Fruit fly (Drosophila melanogaster): ENCODE measurements around the gene CG31431.

Gene CG31431

DNA sequence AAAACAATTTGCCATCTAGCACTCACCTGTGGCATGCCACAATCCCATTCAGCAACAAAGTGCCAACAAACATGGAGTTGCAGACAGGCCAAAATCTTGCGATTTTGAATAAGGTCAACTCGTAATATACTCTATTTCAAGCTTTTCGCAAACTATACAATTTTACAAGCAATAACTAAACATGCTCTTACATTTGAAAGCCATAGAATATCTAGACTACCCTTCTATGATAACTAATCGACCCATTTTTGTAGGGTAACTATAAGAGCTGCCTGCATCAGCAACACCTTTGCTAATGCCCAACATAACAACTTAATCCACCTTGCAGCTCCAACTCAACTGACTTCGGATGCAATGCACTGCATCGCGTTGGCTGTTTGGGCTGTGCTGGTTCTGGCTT, 50.0 kb downstream of the CG31431 start:
- TF ChIP-seq CG9948 (tag; optimal IDR thresholded peaks at IDR 0.05), result peak; percentile 15
- peak; percentile 63; the same call in 2 of the 3 replicates for TF ChIP-seq CG4496 (GFP tag; IDR thresholded peaks at IDR 0.05)
- TF ChIP-seq CG14655 (GFP tag; optimal IDR thresholded peaks at IDR 0.05), result peak; percentile 66
- no peak for TF ChIP-seq D1 (tag; optimal IDR thresholded peaks at IDR 0.05)
- no peak for TF ChIP-seq CG12605 (GFP tag; IDR thresholded peaks at IDR 0.05)
- 0 out of 2 replicates have a peak, but pooled peaks have one; percentile 28 for TF ChIP-seq Ets98B (GFP tag; IDR thresholded peaks at IDR 0.05)
- peak; percentile 57 for TF ChIP-seq CG8301 (tag; optimal IDR thresholded peaks at IDR 0.05)
- TF ChIP-seq CG17806 (tag; optimal IDR thresholded peaks at IDR 0.05), result peak; percentile 21
- TF ChIP-seq gl (tag; optimal IDR thresholded peaks at IDR 0.05), result no peak

DNA sequence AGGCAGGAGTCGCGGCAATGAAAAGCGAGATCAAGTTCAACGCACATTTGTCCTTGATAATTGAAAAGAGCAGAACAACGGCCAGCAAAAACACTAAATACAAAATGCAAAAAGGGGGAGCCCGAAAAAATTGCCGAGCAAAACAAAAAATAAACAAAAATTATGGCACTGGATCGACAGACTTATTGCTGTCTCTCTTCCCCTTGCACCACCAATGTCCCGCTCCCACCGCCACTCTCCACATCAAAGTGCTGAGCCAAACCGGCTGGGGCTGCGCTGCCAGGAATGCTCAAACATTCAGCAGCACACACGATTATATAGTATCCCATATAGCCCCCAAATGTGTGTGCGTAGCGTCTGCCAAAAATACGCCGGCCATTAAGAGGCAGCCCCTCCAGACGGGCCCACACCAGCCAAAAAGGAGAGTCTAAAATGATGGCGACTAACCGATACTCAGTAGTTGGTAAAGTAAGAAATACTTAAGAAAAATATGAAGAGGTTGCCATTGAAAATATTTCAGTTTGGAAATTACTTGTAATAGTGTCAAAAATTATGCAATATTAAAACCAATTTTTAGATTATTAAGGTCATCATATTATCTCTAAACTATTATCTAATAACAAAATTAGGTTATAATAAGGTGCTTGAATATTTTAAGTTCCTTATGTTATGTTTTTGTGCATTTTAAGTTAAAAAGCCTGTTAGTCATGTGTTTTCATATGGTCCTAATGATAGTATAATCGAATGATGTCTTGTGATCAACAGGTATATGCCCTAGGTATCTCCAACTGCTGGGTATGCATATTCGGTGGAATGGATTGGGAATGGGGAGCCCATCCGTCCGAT, 51.1 kb downstream of the CG31431 start:
- TF ChIP-seq CG17806 (tag; optimal IDR thresholded peaks at IDR 0.05), result peak; percentile 70
- peak; percentile 60 for TF ChIP-seq Snoo (tag; optimal IDR thresholded peaks at IDR 0.05)
- TF ChIP-seq CG12605 (GFP tag; IDR thresholded peaks at IDR 0.05), result no peak
- no peak for TF ChIP-seq gl (tag; optimal IDR thresholded peaks at IDR 0.05)
- TF ChIP-seq CG10348 (GFP tag; IDR thresholded peaks at IDR 0.05), result no peak
- no peak for TF ChIP-seq fd96Ca (GFP tag; IDR thresholded peaks at IDR 0.05)
- peak; percentile 82 for TF ChIP-seq CG15710 (tag; optimal IDR thresholded peaks at IDR 0.05)
- peak; percentile 76 for TF ChIP-seq CG14655 (GFP tag; optimal IDR thresholded peaks at IDR 0.05)
- TF ChIP-seq CG34367 (tag; optimal IDR thresholded peaks at IDR 0.05), result peak; percentile 71
- TF ChIP-seq CG32121 (GFP tag; IDR thresholded peaks at IDR 0.05), result peak; percentile 39; the same call in 1 of the 2 replicates
- 0 out of 3 replicates have a peak, but pooled peaks have one; percentile 43 for TF ChIP-seq CG4496 (GFP tag; IDR thresholded peaks at IDR 0.05)
- TF ChIP-seq CG8301 (tag; optimal IDR thresholded peaks at IDR 0.05), result peak; percentile 46
- TF ChIP-seq Ets98B (GFP tag; IDR thresholded peaks at IDR 0.05), result no peak
- peak; percentile 51 for TF ChIP-seq Pif1B (GFP tag; optimal IDR thresholded peaks at IDR 0.05)
- TF ChIP-seq Pif1A (GFP tag; optimal IDR thresholded peaks at IDR 0.05), result peak; percentile 64
- TF ChIP-seq D1 (tag; optimal IDR thresholded peaks at IDR 0.05), result peak; percentile 44
- TF ChIP-seq CG9948 (tag; optimal IDR thresholded peaks at IDR 0.05), result peak; percentile 84
- TF ChIP-seq CG8159 (tag; optimal IDR thresholded peaks at IDR 0.05), result peak; percentile 90
- TF ChIP-seq CG13204 (GFP tag; optimal IDR thresholded peaks at IDR 0.05), result no peak
- TF ChIP-seq rn (GFP tag; IDR thresholded peaks at IDR 0.05), result no peak
- TF ChIP-seq EcR (GFP tag; optimal IDR thresholded peaks at IDR 0.05), result peak; percentile 93

DNA sequence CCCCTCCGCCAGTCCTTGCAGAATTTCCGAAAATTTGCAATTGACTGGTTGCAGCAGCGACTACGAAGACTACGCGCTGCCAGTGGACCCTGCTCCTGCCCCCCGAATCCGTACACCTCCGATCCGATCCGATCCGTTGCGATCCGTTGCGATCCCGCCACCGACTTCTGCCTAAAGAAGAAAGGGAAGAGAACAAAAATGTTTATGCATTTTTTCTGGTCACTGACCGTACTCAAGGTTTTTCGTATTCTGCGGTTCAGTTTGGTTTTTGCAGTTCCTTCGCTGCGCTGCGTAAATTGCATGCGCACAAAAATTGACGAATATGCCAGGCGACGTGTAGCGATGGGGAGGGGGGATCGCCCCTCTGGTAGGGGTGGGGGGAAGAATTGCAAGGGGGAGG, 51.8 kb downstream of the CG31431 start:
- peak; percentile 12 for TF ChIP-seq Snoo (tag; optimal IDR thresholded peaks at IDR 0.05)
- no peak for TF ChIP-seq fd96Ca (GFP tag; IDR thresholded peaks at IDR 0.05)
- TF ChIP-seq Pif1B (GFP tag; optimal IDR thresholded peaks at IDR 0.05), result no peak
- TF ChIP-seq EcR (GFP tag; optimal IDR thresholded peaks at IDR 0.05), result peak; percentile 98
- TF ChIP-seq CG13204 (GFP tag; optimal IDR thresholded peaks at IDR 0.05), result peak; percentile 69

DNA sequence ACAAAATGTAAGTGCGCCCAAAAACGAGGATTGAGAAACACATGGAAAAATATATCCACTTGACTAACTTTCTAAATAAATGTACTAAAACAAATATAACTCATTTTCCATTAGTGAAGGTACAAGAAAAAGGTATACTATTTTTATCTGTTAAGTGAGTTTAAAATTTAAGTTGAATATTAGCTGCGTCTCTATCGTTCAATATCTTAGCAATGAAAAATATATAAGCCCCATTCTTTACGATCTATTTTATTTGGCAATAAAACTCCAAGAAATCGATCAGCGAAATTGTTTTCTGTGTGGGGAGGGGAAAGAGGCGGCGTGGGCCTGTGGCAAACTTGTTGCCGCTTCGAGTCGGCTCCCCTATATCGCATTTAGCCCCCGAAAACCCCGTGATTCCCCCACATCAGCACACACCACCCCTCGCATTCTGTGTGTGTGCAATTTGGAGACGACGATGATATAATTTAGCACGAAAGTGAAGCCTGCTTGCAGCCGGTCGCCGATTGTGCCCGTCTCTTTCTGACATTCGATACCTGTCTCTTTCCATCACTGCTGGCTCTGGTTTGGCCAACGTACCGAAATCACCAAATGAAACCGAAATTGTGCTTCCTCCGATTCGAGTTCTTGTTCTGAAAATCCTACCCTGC, 52.3 kb downstream of the CG31431 start:
- TF ChIP-seq EcR (GFP tag; optimal IDR thresholded peaks at IDR 0.05) (peak; percentile 45), CG8159 (tag; optimal IDR thresholded peaks at IDR 0.05) (peak; percentile 96), CG4496 (GFP tag; IDR thresholded peaks at IDR 0.05) (0 out of 3 replicates have a peak, but pooled peaks have one; percentile 16), Ets98B (GFP tag; IDR thresholded peaks at IDR 0.05) (no peak), CG15710 (tag; optimal IDR thresholded peaks at IDR 0.05) (peak; percentile 94), CG10348 (GFP tag; IDR thresholded peaks at IDR 0.05) (no peak), CG9948 (tag; optimal IDR thresholded peaks at IDR 0.05) (peak; percentile 93), Pif1A (GFP tag; optimal IDR thresholded peaks at IDR 0.05) (peak; percentile 58), CG32121 (GFP tag; IDR thresholded peaks at IDR 0.05) (no peak), Pif1B (GFP tag; optimal IDR thresholded peaks at IDR 0.05) (peak; percentile 43), CG34367 (tag; optimal IDR thresholded peaks at IDR 0.05) (peak; percentile 89), gl (tag; optimal IDR thresholded peaks at IDR 0.05) (peak; percentile 64), CG14655 (GFP tag; optimal IDR thresholded peaks at IDR 0.05) (peak; percentile 79), Snoo (tag; optimal IDR thresholded peaks at IDR 0.05) (no peak), CG12605 (GFP tag; IDR thresholded peaks at IDR 0.05) (no peak; the same call in 1 of the 2 replicates), rn (GFP tag; IDR thresholded peaks at IDR 0.05) (no peak), CG17806 (tag; optimal IDR thresholded peaks at IDR 0.05) (peak; percentile 90), D1 (tag; optimal IDR thresholded peaks at IDR 0.05) (peak; percentile 91), CG8301 (tag; optimal IDR thresholded peaks at IDR 0.05) (peak; percentile 53), CG13204 (GFP tag; optimal IDR thresholded peaks at IDR 0.05) (peak; percentile 70)
